Fruit fly (Drosophila melanogaster) whole organism, pupa: ENCODE results near the gene prt.

Experiments
- CG13204 ChIP-seq: fragments of 200-800 bp; sonication (Bioruptor generic); optimal IDR thresholded peaks from 2 replicates; lab custom pipeline; 2018; ENCODE audit warnings: missing biosample characterization, mild to moderate bottlenecking, missing genetic modification characterization, moderate library complexity
- CG14655 ChIP-seq: fragments of 200-800 bp; sonication (Bioruptor generic); optimal IDR thresholded peaks from 3 replicates; lab custom pipeline; 2017; ENCODE audit warnings: mild to moderate bottlenecking, missing biosample characterization, missing genetic modification reagents, missing genetic modification characterization
- CG15710 ChIP-seq: fragments of 200-800 bp; sonication (Bioruptor generic); optimal IDR thresholded peaks from 2 replicates; lab custom pipeline; 2018; ENCODE audit warnings: missing biosample characterization, mild to moderate bottlenecking, missing genetic modification characterization, moderate library complexity
- CG32121 ChIP-seq: fragments of 200-800 bp; sonication (Bioruptor generic); IDR thresholded peaks from 2 replicates; pipeline ENCODE4 v1.3.6; 2022; ENCODE audit warnings: missing biosample characterization, missing genetic modification characterization
- CG34367 ChIP-seq: fragments of 200-800 bp; sonication (Bioruptor generic); optimal IDR thresholded peaks from 2 replicates; lab custom pipeline; 2018; ENCODE audit warnings: missing biosample characterization, mild to moderate bottlenecking, missing genetic modification characterization
- CG8159 ChIP-seq: fragments of 200-800 bp; sonication (Bioruptor generic); optimal IDR thresholded peaks from 3 replicates; lab custom pipeline; 2018; ENCODE audit warnings: missing biosample characterization, mild to moderate bottlenecking, missing genetic modification characterization, moderate library complexity
- CG8301 ChIP-seq: fragments of 200-800 bp; sonication (Bioruptor generic); optimal IDR thresholded peaks from 2 replicates; lab custom pipeline; 2018; ENCODE audit warnings: missing biosample characterization, mild to moderate bottlenecking, missing genetic modification characterization
- EcR ChIP-seq: fragments of 200-800 bp; sonication (Bioruptor generic); optimal IDR thresholded peaks from 3 replicates; lab custom pipeline; 2019; ENCODE audit warnings: missing biosample characterization, missing genetic modification characterization, mild to moderate bottlenecking, moderate library complexity, missing genetic modification reagents
- Ets98B ChIP-seq: fragments of 200-800 bp; sonication (Bioruptor generic); IDR thresholded peaks from 2 replicates; pipeline ENCODE4 v1.3.6; 2022; ENCODE audit warnings: missing biosample characterization, missing genetic modification characterization
- Pif1A ChIP-seq: fragments of 200-800 bp; sonication (Bioruptor generic); optimal IDR thresholded peaks from 3 replicates; lab custom pipeline; 2016; ENCODE audit warnings: missing biosample characterization, missing genetic modification characterization
- Pif1B ChIP-seq: fragments of 200-800 bp; sonication (Bioruptor generic); optimal IDR thresholded peaks from 3 replicates; lab custom pipeline; 2016; ENCODE audit warnings: missing biosample characterization, missing genetic modification characterization
- fd96Ca ChIP-seq: fragments of 200-800 bp; sonication (Bioruptor generic); IDR thresholded peaks from 3 replicates; pipeline ENCODE4 v1.3.6; 2022; ENCODE audit warnings: missing biosample characterization, missing genetic modification characterization
- rn ChIP-seq: fragments of 200-800 bp; sonication (Bioruptor generic); IDR thresholded peaks from 2 replicates; pipeline ENCODE4 v1.3.6; 2022; ENCODE audit warnings: missing biosample characterization, missing genetic modification characterization

DNA sequence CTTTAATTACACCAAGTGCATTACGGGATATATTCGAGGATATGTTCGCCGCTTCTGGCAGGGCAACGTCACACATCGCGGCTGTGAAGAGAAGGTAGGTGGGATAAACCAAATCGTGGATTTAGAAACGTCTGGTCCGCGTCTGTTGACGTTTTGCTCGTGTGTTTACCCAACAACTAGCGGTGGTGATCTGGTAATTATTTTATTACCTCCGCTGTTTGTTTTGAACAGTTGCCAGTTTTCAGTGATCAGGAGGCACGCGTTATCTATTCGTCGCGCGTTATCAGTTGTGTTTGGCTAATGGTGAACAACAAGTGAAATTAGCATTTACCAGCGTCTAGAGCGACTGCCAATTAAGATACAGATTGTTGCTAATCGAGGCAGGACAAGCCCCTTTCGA is 30.2 kb upstream of the prt start:
- TF ChIP-seq Pif1B (GFP tag; lab: Kevin White, UChicago) (no peak), CG14655 (no peak), CG34367 (no peak), CG15710 (no peak), CG32121 (GFP tag; lab: Robert Waterston, UW) (no peak), CG8301 (no peak), fd96Ca (GFP tag; lab: Robert Waterston, UW) (no peak), EcR (GFP tag; lab: Kevin White, UChicago) (no peak), CG13204 (GFP tag; lab: Kevin White, UChicago) (no peak), rn (no peak), Pif1A (GFP tag; lab: Kevin White, UChicago) (no peak), CG8159 (no peak), Ets98B (GFP tag; lab: Robert Waterston, UW) (no peak)
